In the genomic region with DNA sequence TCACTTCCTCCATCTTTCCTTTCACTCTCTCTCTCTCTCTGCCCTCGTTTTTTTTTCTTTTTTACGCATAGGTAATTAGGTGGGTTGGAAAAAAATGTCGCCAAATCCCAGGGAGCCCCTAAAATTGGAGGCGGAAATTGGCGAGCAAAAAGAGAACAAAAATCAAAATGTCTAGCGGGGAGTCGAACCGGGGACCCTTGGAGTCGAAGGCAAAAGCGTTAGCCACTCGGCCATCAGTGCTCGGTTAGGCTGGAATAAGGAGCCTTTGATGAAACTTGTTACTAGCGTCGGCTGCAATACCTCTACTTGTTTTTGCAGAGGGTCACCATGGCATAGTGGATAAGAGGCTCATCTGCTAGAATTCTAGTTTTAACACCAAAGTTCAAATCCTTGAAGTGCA, we compare ENCODE assay signal across 4 worm cellular contexts.
TF ChIP-seq lines count a peak whose summit lies in the region.

No protein-coding gene starts in this region.

TF ChIP-seq in whole organism, L1 larva, 84 proteins besides CTCF, POLR2A, EP300 and RAD21 (continues in another document):
- peak; percentile 9 for TF ChIP-seq fkh-8 (tag; optimal IDR thresholded peaks at IDR 0.05; lab: Kevin White, UChicago)
- TF ChIP-seq nhr-20 (tag; optimal IDR thresholded peaks at IDR 0.05; lab: Kevin White, UChicago): no peak
- no peak for TF ChIP-seq lir-3 (tag; optimal IDR thresholded peaks at IDR 0.05; lab: Kevin White, UChicago; ENCODE audit: poor library complexity)
- TF ChIP-seq Y116A8C.19 (tag; optimal IDR thresholded peaks at IDR 0.05; lab: Kevin White, UChicago; ENCODE audit: borderline replicate concordance): no peak
- no peak for TF ChIP-seq nhr-28 (tag; optimal IDR thresholded peaks at IDR 0.05; lab: Kevin White, UChicago)
- no peak for TF ChIP-seq ceh-8 (GFP tag; optimal IDR thresholded peaks at IDR 0.05; lab: Kevin White, UChicago)
- TF ChIP-seq dsc-1 (tag; optimal IDR thresholded peaks at IDR 0.05; lab: Kevin White, UChicago): no peak
- no peak for TF ChIP-seq swsn-7 (tag; optimal IDR thresholded peaks at IDR 0.05; lab: Kevin White, UChicago)
- TF ChIP-seq efl-1 (optimal IDR thresholded peaks at IDR 0.05; lab: Kevin White, UChicago): no peak
- TF ChIP-seq efl-1 (GFP tag; optimal IDR thresholded peaks at IDR 0.05 in 1 of 2; lab: Kevin White, UChicago): peak in 1 of 2 experiments; percentile 39
- TF ChIP-seq lin-14 (GFP tag; optimal IDR thresholded peaks at IDR 0.05; lab: Kevin White, UChicago): peak; percentile 57
- TF ChIP-seq egl-13 (tag; optimal IDR thresholded peaks at IDR 0.05; lab: Kevin White, UChicago): no peak
- TF ChIP-seq efl-3 (GFP tag; optimal IDR thresholded peaks at IDR 0.05; lab: Kevin White, UChicago): no peak
- no peak for TF ChIP-seq nhr-12 (tag; optimal IDR thresholded peaks at IDR 0.05; lab: Kevin White, UChicago)
- no peak for TF ChIP-seq snu-23 (GFP tag; optimal IDR thresholded peaks at IDR 0.05; lab: Kevin White, UChicago)
- peak; percentile 2 for TF ChIP-seq nhr-71 (tag; optimal IDR thresholded peaks at IDR 0.05; lab: Kevin White, UChicago)
- no peak for TF ChIP-seq pax-3 (tag; optimal IDR thresholded peaks at IDR 0.05; lab: Kevin White, UChicago)
- peak in 1 of 3 experiments; percentile 1 for TF ChIP-seq dpl-1 (GFP tag; optimal IDR thresholded peaks at IDR 0.05; lab: Kevin White, UChicago)
- TF ChIP-seq ets-5 (GFP tag; IDR thresholded peaks at IDR 0.05; lab: Robert Waterston, UW): no peak
- no peak for TF ChIP-seq hpl-2 (GFP tag; optimal IDR thresholded peaks at IDR 0.05; lab: Kevin White, UChicago)
- no peak for TF ChIP-seq fkh-4 (tag; optimal IDR thresholded peaks at IDR 0.05; lab: Kevin White, UChicago; ENCODE audit: borderline replicate concordance)
- TF ChIP-seq nhr-84 (tag; optimal IDR thresholded peaks at IDR 0.05; lab: Kevin White, UChicago): no peak

TF ChIP-seq in whole organism, L2 larva, 48 proteins besides CTCF, POLR2A, EP300 and RAD21:
- TF ChIP-seq unc-55 (GFP tag; optimal IDR thresholded peaks at IDR 0.05; lab: Kevin White, UChicago) (peak; percentile 20), F13H6.1 (tag; optimal IDR thresholded peaks at IDR 0.05; lab: Kevin White, UChicago) (no peak)

TF ChIP-seq in whole organism, L4 larva, 104 proteins besides CTCF, POLR2A, EP300 and RAD21:
- 0 out of 2 replicates have a peak, but pooled peaks have one; percentile 32 for TF ChIP-seq D1046.2 (GFP tag; IDR thresholded peaks at IDR 0.05; lab: Robert Waterston, UW)
- peak; percentile 66; the same call in 1 of the 2 replicates for TF ChIP-seq lim-7 (GFP tag; IDR thresholded peaks at IDR 0.05; lab: Robert Waterston, UW)
- TF ChIP-seq pha-4 (GFP tag; IDR thresholded peaks at IDR 0.05; lab: Robert Waterston, UW): 0 out of 2 replicates have a peak, but pooled peaks have one; percentile 21
- no peak for TF ChIP-seq pha-4 (tag; optimal IDR thresholded peaks at IDR 0.05; lab: Kevin White, UChicago)
- no peak for TF ChIP-seq F49E8.2 (tag; optimal IDR thresholded peaks at IDR 0.05; lab: Kevin White, UChicago; ENCODE audit: borderline replicate concordance)
- TF ChIP-seq lin-38 (GFP tag; IDR thresholded peaks at IDR 0.05; lab: Robert Waterston, UW): peak; percentile 45
- peak; percentile 34 for TF ChIP-seq lin-13 (GFP tag; optimal IDR thresholded peaks at IDR 0.05; lab: Kevin White, UChicago)
- peak; percentile 75 for TF ChIP-seq egl-43 (GFP tag; IDR thresholded peaks at IDR 0.05; lab: Robert Waterston, UW)
- TF ChIP-seq daf-19 (GFP tag; conservative IDR thresholded peaks at IDR 0.05; lab: Robert Waterston, UW): no peak
- no peak for TF ChIP-seq ceh-62 (tag; optimal IDR thresholded peaks at IDR 0.05; lab: Kevin White, UChicago)
- TF ChIP-seq Y48G9A.11 (GFP tag; IDR thresholded peaks at IDR 0.05; lab: Robert Waterston, UW): no peak
- TF ChIP-seq sdz-12 (GFP tag; optimal IDR thresholded peaks at IDR 0.05; lab: Kevin White, UChicago): no peak
- TF ChIP-seq tra-1 (GFP tag; IDR thresholded peaks at IDR 0.05; lab: Robert Waterston, UW): peak; percentile 16; the same call in 1 of the 2 replicates
- TF ChIP-seq aha-1 (tag; lab: Kevin White, UChicago): peak; percentile 73
- 0 out of 2 replicates have a peak, but pooled peaks have one; percentile 11 for TF ChIP-seq F44E2.7 (GFP tag; IDR thresholded peaks at IDR 0.05; lab: Robert Waterston, UW)
- 0 out of 2 replicates have a peak, but pooled peaks have one; percentile 10 for TF ChIP-seq Y105C5A.15 (GFP tag; IDR thresholded peaks at IDR 0.05; lab: Robert Waterston, UW)
- no peak for TF ChIP-seq zag-1 (tag; optimal IDR thresholded peaks at IDR 0.05; lab: Kevin White, UChicago)
- TF ChIP-seq vab-7 (GFP tag; IDR thresholded peaks at IDR 0.05; lab: Robert Waterston, UW): peak; percentile 29; the same call in 1 of the 2 replicates
- no peak for TF ChIP-seq F10B5.3 (tag; optimal IDR thresholded peaks at IDR 0.05; lab: Kevin White, UChicago)
- TF ChIP-seq daf-16 (GFP tag; optimal IDR thresholded peaks at IDR 0.05; lab: Kevin White, UChicago): no peak
- peak; percentile 25 for TF ChIP-seq daf-16 (tag; optimal IDR thresholded peaks at IDR 0.05; lab: Kevin White, UChicago)
- peak; percentile 33 for TF ChIP-seq set-16 (GFP tag; IDR thresholded peaks at IDR 0.05; lab: Robert Waterston, UW)
- TF ChIP-seq madf-5 (GFP tag; IDR thresholded peaks at IDR 0.05; lab: Robert Waterston, UW): no peak
- peak; percentile 34 for TF ChIP-seq mes-2 (tag; optimal IDR thresholded peaks at IDR 0.05; lab: Kevin White, UChicago; ENCODE audit: poor library complexity, severe bottlenecking)
- TF ChIP-seq hif-1 (tag; optimal IDR thresholded peaks at IDR 0.05; lab: Kevin White, UChicago): no peak

TF ChIP-seq in whole organism, young adult, 124 proteins besides CTCF, POLR2A, EP300 and RAD21 (continues in another document):
- TF ChIP-seq snpc-3.4 (tag; optimal IDR thresholded peaks at IDR 0.05; lab: Kevin White, UChicago) (peak; percentile 4), rpc-1 (optimal IDR thresholded peaks at IDR 0.05; lab: Kevin White, UChicago) (peak; percentile 60), rpc-1 (tag; optimal IDR thresholded peaks at IDR 0.05; lab: Kevin White, UChicago) (peak; percentile 78), ztf-6 (GFP tag; IDR thresholded peaks at IDR 0.05; lab: Robert Waterston, UW) (no peak), fkh-3 (tag; optimal IDR thresholded peaks at IDR 0.05; lab: Kevin White, UChicago) (no peak), zim-3 (tag; optimal IDR thresholded peaks at IDR 0.05; lab: Kevin White, UChicago) (no peak), ets-4 (GFP tag; optimal IDR thresholded peaks at IDR 0.05; lab: Kevin White, UChicago) (no peak), gei-17 (GFP tag; optimal IDR thresholded peaks at IDR 0.05; lab: Kevin White, UChicago) (no peak), F57C9.4 (tag; optimal IDR thresholded peaks at IDR 0.05; lab: Kevin White, UChicago) (no peak), hmg-20 (GFP tag; IDR thresholded peaks at IDR 0.05; lab: Robert Waterston, UW) (no peak), tlf-1 (GFP tag; optimal IDR thresholded peaks at IDR 0.05; lab: Kevin White, UChicago) (no peak), attf-5 (GFP tag; optimal IDR thresholded peaks at IDR 0.05; lab: Kevin White, UChicago) (no peak), ztf-3 (GFP tag; optimal IDR thresholded peaks at IDR 0.05; lab: Kevin White, UChicago) (no peak), atf-7 (tag; optimal IDR thresholded peaks at IDR 0.05; lab: Kevin White, UChicago) (no peak), ama-1 (optimal IDR thresholded peaks at IDR 0.05; lab: Kevin White, UChicago) (no peak), ama-1 (GFP tag; optimal IDR thresholded peaks at IDR 0.05; lab: Kevin White, UChicago) (no peak), nhr-120 (GFP tag; IDR thresholded peaks at IDR 0.05; lab: Robert Waterston, UW) (no peak), egrh-3 (GFP tag; IDR thresholded peaks at IDR 0.05; lab: Robert Waterston, UW) (no peak), dox-1 (GFP tag; IDR thresholded peaks at IDR 0.05; lab: Robert Waterston, UW) (peak; percentile 31; the same call in 1 of the 2 replicates), egl-44 (GFP tag; IDR thresholded peaks at IDR 0.05; lab: Robert Waterston, UW) (no peak), rec-8 (tag; optimal IDR thresholded peaks at IDR 0.05; lab: Kevin White, UChicago) (no peak), let-607 (tag; optimal IDR thresholded peaks at IDR 0.05; lab: Kevin White, UChicago) (no peak), snpc-1.3 (tag; optimal IDR thresholded peaks at IDR 0.05; lab: Kevin White, UChicago; ENCODE audit: insufficient read depth) (peak; percentile 49), tbp1 (GFP tag; optimal IDR thresholded peaks at IDR 0.05; lab: Kevin White, UChicago) (peak; percentile 86), cebp-1 (GFP tag; IDR thresholded peaks at IDR 0.05; lab: Robert Waterston, UW) (no peak), cebp-1 (tag; optimal IDR thresholded peaks at IDR 0.05; lab: Kevin White, UChicago) (peak; percentile 25), hlh-12 (tag; optimal IDR thresholded peaks at IDR 0.05; lab: Kevin White, UChicago) (no peak), D2030.7 (GFP tag; IDR thresholded peaks at IDR 0.05; lab: Robert Waterston, UW) (peak; percentile 30; the same call in 1 of the 2 replicates), mel-28 (tag; optimal IDR thresholded peaks at IDR 0.05; lab: Kevin White, UChicago; ENCODE audit: borderline replicate concordance) (no peak), hsf-1 (GFP tag; IDR thresholded peaks at IDR 0.05; lab: Robert Waterston, UW) (0 out of 2 replicates have a peak, but pooled peaks have one; percentile 13), akir-1 (GFP tag; optimal IDR thresholded peaks at IDR 0.05; lab: Kevin White, UChicago) (no peak), unc-62 (GFP tag; optimal IDR thresholded peaks at IDR 0.05; lab: Kevin White, UChicago) (no peak), ceh-100 (GFP tag; IDR thresholded peaks at IDR 0.05; lab: Robert Waterston, UW) (no peak), ceh-27 (GFP tag; optimal IDR thresholded peaks at IDR 0.05; lab: Kevin White, UChicago) (no peak), T26A5.8 (tag; optimal IDR thresholded peaks at IDR 0.05; lab: Kevin White, UChicago) (no peak), aptf-2 (GFP tag; conservative IDR thresholded peaks at IDR 0.05; lab: Robert Waterston, UW) (no peak), hrde-1 (tag; optimal IDR thresholded peaks at IDR 0.05; lab: Kevin White, UChicago; ENCODE audit: borderline replicate concordance) (no peak), ccch-3 (GFP tag; optimal IDR thresholded peaks at IDR 0.05; lab: Kevin White, UChicago) (no peak), attf-3 (GFP tag; conservative IDR thresholded peaks at IDR 0.05; lab: Robert Waterston, UW) (no peak), somi-1 (GFP tag; optimal IDR thresholded peaks at IDR 0.05; lab: Kevin White, UChicago) (no peak), mcd-1 (GFP tag; IDR thresholded peaks at IDR 0.05; lab: Robert Waterston, UW) (peak; percentile 32; the same call in 1 of the 2 replicates), K12H6.12 (tag; optimal IDR thresholded peaks at IDR 0.05; lab: Kevin White, UChicago) (no peak), F52B5.7 (tag; optimal IDR thresholded peaks at IDR 0.05; lab: Kevin White, UChicago) (no peak), egl-18 (GFP tag; IDR thresholded peaks at IDR 0.05; lab: Robert Waterston, UW) (no peak)
